Worm (Caenorhabditis elegans) whole organism, young adult: ENCODE data around the gene B0302.5.

ENCODE experiments used
- B0336.3 ChIP-seq: fragments of 200-800 bp; sonication (Bioruptor generic); IDR thresholded peaks from 2 replicates; pipeline ENCODE4 v1.3.6; 2022; ENCODE audit warnings: missing genetic modification characterization, missing compliant biosample characterization
- D2030.7 ChIP-seq: fragments of 200-800 bp; sonication (Bioruptor generic); IDR thresholded peaks from 2 replicates; pipeline ENCODE4 v1.3.6; 2022; ENCODE audit warnings: missing genetic modification reagents, missing genetic modification characterization, missing compliant biosample characterization
- F10E7.11 ChIP-seq: sonication (generic microtip); optimal IDR thresholded peaks from 2 replicates; lab custom pipeline; 2017; ENCODE audit warnings: mild to moderate bottlenecking, missing genetic modification characterization, moderate library complexity, missing compliant biosample characterization
- F57A8.1 ChIP-seq: fragments of 200-800 bp; sonication (Bioruptor generic); optimal IDR thresholded peaks from 2 replicates; lab custom pipeline; 2018; ENCODE audit warnings: mild to moderate bottlenecking, missing genetic modification characterization, moderate library complexity, missing compliant biosample characterization
- F57C9.4 ChIP-seq: sonication (generic microtip); optimal IDR thresholded peaks from 2 replicates; lab custom pipeline; 2017; ENCODE audit warnings: mild to moderate bottlenecking, missing genetic modification characterization, missing compliant biosample characterization
- K11D2.4 ChIP-seq: fragments of 200-800 bp; sonication (Bioruptor generic); IDR thresholded peaks from 2 replicates; pipeline ENCODE4 v1.3.6; 2022; ENCODE audit warnings: missing genetic modification reagents, missing genetic modification characterization, missing compliant biosample characterization
- K12H6.12 ChIP-seq: fragments of 200-800 bp; sonication (Bioruptor generic); optimal IDR thresholded peaks from 2 replicates; lab custom pipeline; 2018; ENCODE audit warnings: mild to moderate bottlenecking, missing genetic modification characterization, missing compliant biosample characterization
- Y56A3A.18 ChIP-seq: fragments of 200-800 bp; sonication (Bioruptor generic); IDR thresholded peaks from 2 replicates; pipeline ENCODE4 v1.3.6; 2022; ENCODE audit warnings: missing genetic modification reagents, missing genetic modification characterization, missing compliant biosample characterization
- Y79H2A.3 ChIP-seq: fragments of 200-800 bp; sonication (Bioruptor generic); conservative IDR thresholded peaks from 2 replicates; pipeline ENCODE4 v1.3.6; 2022; ENCODE audit warnings: missing genetic modification reagents, missing genetic modification characterization, missing compliant biosample characterization
- ZK185.1 ChIP-seq: sonication (generic microtip); optimal IDR thresholded peaks from 2 replicates; lab custom pipeline; 2016; ENCODE audit warnings: mild to moderate bottlenecking, missing genetic modification characterization, missing compliant biosample characterization; ENCODE audit not compliant: poor library complexity, severe bottlenecking
- ccch-3 ChIP-seq: fragments of 200-800 bp; sonication (Bioruptor generic); optimal IDR thresholded peaks from 2 replicates; lab custom pipeline; 2018; ENCODE audit warnings: mild to moderate bottlenecking, missing genetic modification characterization, missing compliant biosample characterization
- cebp-1 ChIP-seq, 2 experiments: fragments of 200-800 bp in 1 of 2; sonication (Bioruptor generic) in 1 of 2; sonication (generic microtip) in 1 of 2; IDR thresholded peaks in 1 of 2; optimal IDR thresholded peaks in 1 of 2; 2 replicates each; pipeline versions ENCODE4 v1.3.6 to Lab custom; 2017 to 2022; ENCODE audit warnings: missing compliant biosample characterization in 2 of 2, missing genetic modification characterization in 2 of 2, mild to moderate bottlenecking in 1 of 2, missing genetic modification reagents in 1 of 2, moderate library complexity in 1 of 2
- ceh-40 ChIP-seq: fragments of 200-800 bp; sonication (Bioruptor generic); IDR thresholded peaks from 2 replicates; pipeline ENCODE4 v1.3.6; 2022; ENCODE audit warnings: missing genetic modification characterization, missing compliant biosample characterization
- ceh-79 ChIP-seq: sonication (generic microtip); optimal IDR thresholded peaks from 2 replicates; lab custom pipeline; 2017; ENCODE audit warnings: mild to moderate bottlenecking, missing genetic modification characterization, missing compliant biosample characterization
- chd-7 ChIP-seq: sonication (generic microtip); optimal IDR thresholded peaks from 2 replicates; lab custom pipeline; 2016; ENCODE audit warnings: mild to moderate bottlenecking, missing genetic modification characterization, moderate library complexity, missing compliant biosample characterization
- die-1 ChIP-seq: sonication (generic microtip); optimal IDR thresholded peaks from 2 replicates; lab custom pipeline; 2016; ENCODE audit warnings: missing genotype, mild to moderate bottlenecking, missing genetic modification characterization, missing compliant biosample characterization
- dox-1 ChIP-seq: fragments of 200-800 bp; sonication (Bioruptor generic); IDR thresholded peaks from 2 replicates; pipeline ENCODE4 v1.3.6; 2022; ENCODE audit warnings: missing genetic modification reagents, missing genetic modification characterization, missing compliant biosample characterization
- dpff-1 ChIP-seq: sonication (generic microtip); optimal IDR thresholded peaks from 2 replicates; lab custom pipeline; 2017; ENCODE audit warnings: mild to moderate bottlenecking, missing genetic modification characterization, missing compliant biosample characterization
- efl-1 ChIP-seq: fragments of 150-350 bp; optimal IDR thresholded peaks from 2 replicates; lab custom pipeline; 2014; ENCODE audit warnings: missing biosample characterization, missing genetic modification reagents, missing genetic modification characterization
- let-607 ChIP-seq, 2 experiments: fragments of 200-800 bp in 1 of 2; sonication (Bioruptor generic) in 1 of 2; sonication (generic microtip) in 1 of 2; optimal IDR thresholded peaks; 2 replicates each; lab custom pipeline; 2016 to 2018; ENCODE audit warnings: mild to moderate bottlenecking in 2 of 2, missing compliant biosample characterization in 2 of 2, missing genetic modification characterization in 2 of 2, moderate library complexity in 2 of 2, missing genotype in 1 of 2
- lin-26 ChIP-seq: fragments of 200-800 bp; sonication (Bioruptor generic); IDR thresholded peaks from 2 replicates; pipeline ENCODE4 v1.3.6; 2022; ENCODE audit warnings: missing genetic modification reagents, missing genetic modification characterization, missing compliant biosample characterization
- lir-1 ChIP-seq: fragments of 200-800 bp; sonication (Bioruptor generic); conservative IDR thresholded peaks from 2 replicates; pipeline ENCODE4 v1.3.6; 2022; ENCODE audit warnings: missing genetic modification reagents, missing genetic modification characterization, missing compliant biosample characterization
- lsl-1 ChIP-seq: fragments of 200-800 bp; sonication (Bioruptor generic); optimal IDR thresholded peaks from 2 replicates; lab custom pipeline; 2018; ENCODE audit warnings: mild to moderate bottlenecking, missing genetic modification characterization, moderate library complexity, missing compliant biosample characterization
- lsy-27 ChIP-seq: sonication (generic microtip); optimal IDR thresholded peaks from 2 replicates; lab custom pipeline; 2017; ENCODE audit warnings: missing genetic modification characterization, mild to moderate bottlenecking, missing compliant biosample characterization, antibody characterized with exemption, missing genotype, borderline replicate concordance; ENCODE audit not compliant: insufficient read depth
- madf-3 ChIP-seq: fragments of 200-800 bp; sonication (Bioruptor generic); IDR thresholded peaks from 2 replicates; pipeline ENCODE4 v1.3.6; 2022; ENCODE audit warnings: missing genetic modification reagents, missing genetic modification characterization, missing compliant biosample characterization
- mel-28 ChIP-seq: sonication (generic microtip); optimal IDR thresholded peaks from 2 replicates; lab custom pipeline; 2016; ENCODE audit warnings: borderline replicate concordance, mild to moderate bottlenecking, missing genetic modification characterization, missing compliant biosample characterization
- nfyb-1 ChIP-seq: fragments of 200-800 bp; sonication (Bioruptor generic); IDR thresholded peaks from 2 replicates; pipeline ENCODE4 v1.3.6; 2022; ENCODE audit warnings: missing genetic modification reagents, missing genetic modification characterization, missing compliant biosample characterization
- nhr-120 ChIP-seq: fragments of 200-800 bp; sonication (Bioruptor generic); IDR thresholded peaks from 2 replicates; pipeline ENCODE4 v1.3.6; 2022; ENCODE audit warnings: missing genetic modification characterization, missing compliant biosample characterization
- nhr-80 ChIP-seq: sonication (generic microtip); optimal IDR thresholded peaks from 2 replicates; lab custom pipeline; 2016; ENCODE audit warnings: missing genetic modification characterization, missing compliant biosample characterization
- nhr-90 ChIP-seq: sonication (generic microtip); optimal IDR thresholded peaks from 2 replicates; lab custom pipeline; 2016; ENCODE audit warnings: missing genotype, mild to moderate bottlenecking, missing genetic modification characterization, missing compliant biosample characterization
- rec-8 ChIP-seq, 2 experiments: sonication (generic microtip); optimal IDR thresholded peaks; 2 replicates each; lab custom pipeline; 2016; ENCODE audit warnings: mild to moderate bottlenecking in 2 of 2, missing genetic modification characterization in 2 of 2, missing genetic modification reagents in 2 of 2, missing genotype in 2 of 2, missing biosample characterization in 1 of 2, missing compliant biosample characterization in 1 of 2, moderate library complexity in 1 of 2
- sea-2 ChIP-seq: fragments of 200-800 bp; sonication (Bioruptor generic); IDR thresholded peaks from 2 replicates; pipeline ENCODE4 v1.3.6; 2022; ENCODE audit warnings: missing genetic modification characterization, missing compliant biosample characterization
- snpc-4 ChIP-seq, 5 experiments: fragments of 150-350 bp in 1 of 5; sonication (generic microtip) in 4 of 5; optimal IDR thresholded peaks; 2 replicates each; lab custom pipeline; 2014 to 2018; ENCODE audit warnings: missing genetic modification characterization in 5 of 5, missing biosample characterization in 3 of 5, antibody characterized with exemption in 2 of 5, mild to moderate bottlenecking in 2 of 5, missing compliant biosample characterization in 2 of 5, missing genotype in 2 of 5, moderate library complexity in 2 of 5, missing genetic modification reagents in 1 of 5
- sptf-2 ChIP-seq: fragments of 200-800 bp; sonication (Bioruptor generic); optimal IDR thresholded peaks from 2 replicates; lab custom pipeline; 2018; ENCODE audit warnings: mild to moderate bottlenecking, missing genetic modification characterization, missing compliant biosample characterization
- ztf-3 ChIP-seq: fragments of 200-800 bp; sonication (Bioruptor generic); optimal IDR thresholded peaks from 2 replicates; lab custom pipeline; 2018; ENCODE audit warnings: mild to moderate bottlenecking, missing genetic modification characterization, missing compliant biosample characterization

Gene B0302.5

DNA sequence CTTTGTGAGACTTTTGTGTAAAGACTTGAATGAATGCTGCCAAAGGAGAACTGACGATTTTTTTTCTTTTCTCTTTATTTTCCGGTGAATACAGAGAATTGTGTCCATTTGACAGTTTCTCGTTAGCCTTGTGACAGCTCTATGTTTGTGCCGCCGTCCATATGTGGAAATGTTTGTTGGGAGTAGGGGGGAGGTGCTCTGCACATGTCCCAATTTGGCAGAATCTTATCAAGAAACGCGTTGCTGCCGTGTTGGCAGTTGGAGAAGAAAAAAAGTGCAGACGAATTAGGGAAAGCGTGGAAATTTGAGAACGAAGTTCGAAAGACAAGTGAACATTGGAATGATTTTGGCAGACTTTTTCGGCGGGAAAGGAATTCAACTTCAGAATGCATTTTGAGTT lies 2.9 kb upstream of the B0302.5 start (continued):
- TF ChIP-seq lin-26 (GFP tag; lab: Robert Waterston, UW) (no peak), K12H6.12 (tag; lab: Kevin White, UChicago) (no peak), F10E7.11 (tag; lab: Kevin White, UChicago) (no peak), lsy-27 (no peak), mel-28 (tag; lab: Kevin White, UChicago) (no peak), K11D2.4 (0 out of 2 replicates have a peak, but pooled peaks have one; percentile 30), rec-8 (tag; optimal IDR thresholded peaks at IDR 0.05; lab: Kevin White, UChicago) (no peak), efl-1 (GFP tag; lab: Kevin White, UChicago) (no peak), dpff-1 (tag; lab: Kevin White, UChicago) (no peak), F57A8.1 (GFP tag; lab: Kevin White, UChicago) (no peak), F57C9.4 (no peak), sea-2 (GFP tag; lab: Robert Waterston, UW) (no peak), die-1 (tag; lab: Kevin White, UChicago) (no peak), ZK185.1 (no peak), ccch-3 (no peak), nhr-90 (peak; percentile 26), B0336.3 (no peak), Y79H2A.3 (GFP tag; lab: Robert Waterston, UW) (no peak), lsl-1 (GFP tag; lab: Kevin White, UChicago) (no peak), nhr-120 (GFP tag; lab: Robert Waterston, UW) (no peak), ztf-3 (GFP tag; lab: Kevin White, UChicago) (no peak), sptf-2 (no peak), ceh-40 (no peak), chd-7 (tag; lab: Kevin White, UChicago) (no peak), Y56A3A.18 (GFP tag; lab: Robert Waterston, UW) (0 out of 2 replicates have a peak, but pooled peaks have one; percentile 26), ceh-79 (tag; lab: Kevin White, UChicago) (no peak), nfyb-1 (no peak), let-607 (tag; optimal IDR thresholded peaks at IDR 0.05; lab: Kevin White, UChicago) (peak; percentile 94 to 97), dox-1 (GFP tag; lab: Robert Waterston, UW) (peak; percentile 84)

DNA sequence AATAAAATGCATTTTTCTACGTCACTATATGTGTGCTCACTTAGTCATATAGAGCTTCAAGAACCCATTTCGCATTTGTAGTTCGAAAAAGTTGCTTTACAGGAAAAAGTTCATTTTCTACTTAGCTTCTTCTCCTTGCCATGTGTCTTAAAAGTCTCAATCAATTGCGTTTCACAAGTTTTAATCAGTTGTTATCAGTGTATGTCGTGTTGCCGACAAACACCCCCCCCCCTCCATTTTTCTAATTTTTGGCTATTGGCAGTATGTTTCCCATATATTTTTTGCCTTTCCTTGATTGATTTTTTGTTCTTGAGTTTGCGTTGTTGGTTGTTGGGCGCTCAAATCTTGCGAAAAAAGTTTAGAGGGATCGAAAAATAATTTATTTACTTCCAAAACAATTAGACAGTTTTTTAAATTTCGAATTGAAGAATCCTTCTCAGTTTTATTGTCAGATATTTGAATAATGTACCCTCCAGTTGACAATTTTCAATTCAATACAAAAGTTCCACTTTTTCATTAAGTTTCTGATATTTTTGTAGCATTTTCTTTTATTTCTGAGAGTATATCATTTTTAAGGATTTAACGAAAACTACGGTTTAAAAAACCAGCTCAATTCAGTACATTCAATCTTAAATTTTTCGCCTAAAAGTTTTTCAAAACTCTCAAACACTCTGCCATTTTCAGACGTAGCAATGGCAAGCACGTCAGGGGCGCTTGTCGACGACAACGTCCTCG lies 9.1 kb downstream of the B0302.5 start, which contains the start of gene sid-3:
Gene sid-3, plus strand, starts transcription at position 685 of the 735 bp plus-strand sequence.
- TF ChIP-seq nhr-80 (tag; lab: Kevin White, UChicago), result peak; percentile 89
- no peak for TF ChIP-seq ccch-3
- no peak for TF ChIP-seq cebp-1 (GFP tag; IDR thresholded peaks at IDR 0.05; lab: Robert Waterston, UW)
- TF ChIP-seq cebp-1 (tag; optimal IDR thresholded peaks at IDR 0.05; lab: Kevin White, UChicago), result peak; percentile 16
- no peak for TF ChIP-seq lir-1 (GFP tag; lab: Robert Waterston, UW)
- TF ChIP-seq D2030.7 (GFP tag; lab: Robert Waterston, UW), result no peak
- no peak for TF ChIP-seq snpc-4 (GFP tag; optimal IDR thresholded peaks at IDR 0.05; lab: Kevin White, UChicago)
- TF ChIP-seq snpc-4 (tag; optimal IDR thresholded peaks at IDR 0.05; lab: Kevin White, UChicago), result peak in 1 of 4 experiments; percentile 3
- no peak for TF ChIP-seq madf-3
- peak; percentile 42; the same call in 1 of the 2 replicates for TF ChIP-seq dox-1 (GFP tag; lab: Robert Waterston, UW)
